Worm (Caenorhabditis elegans) whole organism, L1 larva: ENCODE results near the gene Y50D4B.4.

Experiments used
- alr-1 ChIP-seq: fragments of 200-800 bp; sonication (Bioruptor generic); optimal IDR thresholded peaks from 2 replicates; lab custom pipeline; 2018; ENCODE audit warnings: borderline replicate concordance, mild to moderate bottlenecking, missing genetic modification characterization, missing compliant biosample characterization
- blmp-1 ChIP-seq: fragments of 150-350 bp; optimal IDR thresholded peaks from 2 replicates; lab custom pipeline; 2014; ENCODE audit warnings: missing biosample characterization, missing genetic modification characterization
- ces-1 ChIP-seq: fragments of 150-350 bp; optimal IDR thresholded peaks from 2 replicates; lab custom pipeline; 2014; ENCODE audit warnings: missing biosample characterization, missing genetic modification reagents, missing genetic modification characterization
- sox-4 ChIP-seq: sonication (generic microtip); optimal IDR thresholded peaks from 2 replicates; lab custom pipeline; 2016; ENCODE audit warnings: missing genetic modification characterization, missing compliant biosample characterization

ce11 chrV:1134302-1134701, 41.8 kb downstream of the Y50D4B.4 start, which contains the start of gene cpr-8:
- TF ChIP-seq alr-1 = no peak
- TF ChIP-seq sox-4 (tag; lab: Kevin White, UChicago) = no peak
- no peak for TF ChIP-seq ces-1
- TF ChIP-seq blmp-1 (tag; lab: Kevin White, UChicago) = no peak
